Fruit fly (Drosophila melanogaster) whole organism, embryonic: ENCODE results near the gene fig.

ENCODE experiments used
- ATbp ChIP-seq: fragments of 200-800 bp; sonication (Bioruptor generic); optimal IDR thresholded peaks from 2 replicates; lab custom pipeline; 2017; ENCODE audit warnings: missing biosample characterization, mild to moderate bottlenecking, missing genetic modification characterization, missing genetic modification reagents
- CG10366 ChIP-seq: fragments of 200-800 bp; sonication (Bioruptor generic); IDR thresholded peaks from 2 replicates; pipeline ENCODE4 v1.3.6; 2022; ENCODE audit warnings: missing biosample characterization, missing genetic modification characterization
- CG10979 ChIP-seq: fragments of 200-800 bp; sonication (Bioruptor generic); optimal IDR thresholded peaks from 2 replicates; lab custom pipeline; 2018; ENCODE audit warnings: missing biosample characterization, mild to moderate bottlenecking, missing genetic modification characterization, moderate library complexity
- CG11398 ChIP-seq: fragments of 200-800 bp; sonication (Bioruptor generic); optimal IDR thresholded peaks from 2 replicates; lab custom pipeline; 2016; ENCODE audit warnings: missing biosample characterization, missing genetic modification characterization
- CG11695 ChIP-seq: fragments of 200-800 bp; sonication (Bioruptor generic); IDR thresholded peaks from 3 replicates; pipeline ENCODE4 v1.3.6; 2022; ENCODE audit warnings: missing biosample characterization, missing genetic modification characterization
- CG11696 ChIP-seq: fragments of 200-800 bp; sonication (Bioruptor generic); IDR thresholded peaks from 2 replicates; pipeline ENCODE4 v1.3.6; 2022; ENCODE audit warnings: missing biosample characterization, missing genetic modification characterization
- CG1233 ChIP-seq: fragments of 200-800 bp; sonication (Bioruptor generic); optimal IDR thresholded peaks from 4 replicates; lab custom pipeline; 2018; ENCODE audit warnings: missing biosample characterization, mild to moderate bottlenecking, missing genetic modification characterization
- CG12659 ChIP-seq: fragments of 200-800 bp; sonication (Bioruptor generic); optimal IDR thresholded peaks from 3 replicates; lab custom pipeline; 2017; ENCODE audit warnings: mild to moderate bottlenecking, missing biosample characterization, missing genetic modification reagents, missing genetic modification characterization
- CG15479 ChIP-seq: fragments of 200-800 bp; sonication (Bioruptor generic); optimal IDR thresholded peaks from 3 replicates; lab custom pipeline; 2019; ENCODE audit warnings: missing biosample characterization, mild to moderate bottlenecking, missing genetic modification characterization, moderate library complexity
- CG15696 ChIP-seq: fragments of 200-800 bp; sonication (Bioruptor generic); optimal IDR thresholded peaks from 2 replicates; lab custom pipeline; 2019; ENCODE audit warnings: missing biosample characterization, mild to moderate bottlenecking, missing genetic modification characterization, moderate library complexity
- CG17186 ChIP-seq: fragments of 200-800 bp; sonication (Bioruptor generic); optimal IDR thresholded peaks from 3 replicates; lab custom pipeline; 2017; ENCODE audit warnings: missing biosample characterization, missing genetic modification reagents, missing genetic modification characterization
- CG2712 ChIP-seq: fragments of 200-800 bp; optimal IDR thresholded peaks from 3 replicates; lab custom pipeline; 2019; ENCODE audit warnings: missing biosample characterization, mild to moderate bottlenecking, missing genetic modification characterization, moderate library complexity
- CG32532 ChIP-seq: fragments of 200-800 bp; sonication (Bioruptor generic); IDR thresholded peaks from 2 replicates; pipeline ENCODE4 v1.3.6; 2022; ENCODE audit warnings: missing biosample characterization, missing genetic modification characterization
- CG3847 ChIP-seq: fragments of 200-800 bp; sonication (Bioruptor generic); IDR thresholded peaks from 2 replicates; pipeline ENCODE4 v1.3.6; 2022; ENCODE audit warnings: missing biosample characterization, missing genetic modification characterization
- CG4404 ChIP-seq: fragments of 200-800 bp; sonication (Bioruptor generic); IDR thresholded peaks from 2 replicates; pipeline ENCODE4 v1.3.6; 2022; ENCODE audit warnings: missing biosample characterization, missing genetic modification characterization
- CG4424 ChIP-seq: fragments of 200-800 bp; sonication (Bioruptor generic); optimal IDR thresholded peaks from 3 replicates; lab custom pipeline; 2016; ENCODE audit warnings: missing biosample characterization, missing genetic modification characterization
- CG6765 ChIP-seq: fragments of 200-800 bp; sonication (Bioruptor generic); optimal IDR thresholded peaks from 3 replicates; lab custom pipeline; 2017; ENCODE audit warnings: missing biosample characterization, mild to moderate bottlenecking, missing genetic modification characterization
- CG6854 ChIP-seq: fragments of 200-800 bp; sonication (Bioruptor generic); optimal IDR thresholded peaks from 3 replicates; lab custom pipeline; 2017; ENCODE audit warnings: missing biosample characterization, mild to moderate bottlenecking, missing genetic modification characterization
- CG7963 ChIP-seq: fragments of 200-800 bp; sonication (Bioruptor generic); IDR thresholded peaks from 3 replicates; pipeline ENCODE4 v1.3.6; 2022; ENCODE audit warnings: missing biosample characterization, missing genetic modification characterization; ENCODE audit not compliant: partially characterized antibody
- CTCF ChIP-seq: fragments of 200-800 bp; sonication (Bioruptor generic); optimal IDR thresholded peaks from 2 replicates; lab custom pipeline; 2017; ENCODE audit warnings: missing biosample characterization, mild to moderate bottlenecking, missing genetic modification characterization, moderate library complexity
- Deaf1 ChIP-seq: fragments of 200-800 bp; optimal IDR thresholded peaks from 3 replicates; lab custom pipeline; 2019; ENCODE audit warnings: missing biosample characterization, mild to moderate bottlenecking, missing genetic modification characterization, moderate library complexity
- Ets65A ChIP-seq: fragments of 200-800 bp; sonication (Bioruptor generic); peaks from one replicate; lab custom pipeline; 2016; ENCODE audit warnings: missing biosample characterization, missing genetic modification characterization
- H2.0 ChIP-seq: fragments of 200-800 bp; sonication (Bioruptor generic); IDR thresholded peaks from 2 replicates; pipeline ENCODE4 v1.3.6; 2022; ENCODE audit warnings: missing biosample characterization, missing genetic modification characterization
- HLH4C ChIP-seq: fragments of 200-800 bp; sonication (Bioruptor generic); IDR thresholded peaks from 3 replicates; pipeline ENCODE4 v1.3.6; 2022; ENCODE audit warnings: missing biosample characterization, missing genetic modification characterization; ENCODE audit not compliant: partially characterized antibody
- Myb ChIP-seq: fragments of 200-800 bp; sonication (Bioruptor generic); optimal IDR thresholded peaks from 2 replicates; lab custom pipeline; 2016; ENCODE audit warnings: missing biosample characterization, missing genetic modification characterization
- Opbp ChIP-seq: fragments of 200-800 bp; sonication (Bioruptor generic); IDR thresholded peaks from 3 replicates; pipeline ENCODE4 v1.3.6; 2022; ENCODE audit warnings: missing biosample characterization, missing genetic modification characterization; ENCODE audit not compliant: partially characterized antibody
- PHDP ChIP-seq: fragments of 200-800 bp; sonication (Bioruptor generic); optimal IDR thresholded peaks from 3 replicates; lab custom pipeline; 2018; ENCODE audit warnings: missing biosample characterization, mild to moderate bottlenecking, missing genetic modification characterization, moderate library complexity
- Sin3A ChIP-seq: fragments of >200 bp; optimal IDR thresholded peaks from 2 replicates; lab custom pipeline; 2018
- Sry-δ ChIP-seq: fragments of 200-800 bp; sonication (Bioruptor generic); optimal IDR thresholded peaks from 2 replicates; lab custom pipeline; 2016; ENCODE audit warnings: missing biosample characterization, missing genetic modification characterization
- abd-A ChIP-seq: fragments of 200-800 bp; sonication (Bioruptor generic); optimal IDR thresholded peaks from 3 replicates; lab custom pipeline; 2019; ENCODE audit warnings: missing biosample characterization, mild to moderate bottlenecking, missing genetic modification characterization, moderate library complexity
- corto ChIP-seq: fragments of 200-800 bp; sonication (Bioruptor generic); optimal IDR thresholded peaks from 2 replicates; lab custom pipeline; 2016; ENCODE audit warnings: missing biosample characterization, mild to moderate bottlenecking, missing genetic modification characterization, moderate library complexity
- dmrt11E ChIP-seq: fragments of 200-800 bp; sonication (Bioruptor generic); optimal IDR thresholded peaks from 3 replicates; lab custom pipeline; 2018; ENCODE audit warnings: missing biosample characterization, mild to moderate bottlenecking, missing genetic modification characterization, moderate library complexity
- ewg ChIP-seq: fragments of 200-800 bp; sonication (Bioruptor generic); optimal IDR thresholded peaks from 3 replicates; lab custom pipeline; 2017; ENCODE audit warnings: mild to moderate bottlenecking, missing biosample characterization, missing genetic modification reagents, missing genetic modification characterization
- gfzf ChIP-seq: fragments of 200-800 bp; sonication (Bioruptor generic); optimal IDR thresholded peaks from 2 replicates; lab custom pipeline; 2016; ENCODE audit warnings: missing biosample characterization, mild to moderate bottlenecking, missing genetic modification characterization, moderate library complexity
- hb ChIP-seq: fragments of 200-800 bp; sonication (Bioruptor generic); IDR thresholded peaks from 3 replicates; pipeline ENCODE4 v1.3.6; 2022; ENCODE audit warnings: missing biosample characterization, missing genetic modification characterization; ENCODE audit not compliant: partially characterized antibody
- insv ChIP-seq, 2 experiments: fragments of 200-800 bp; sonication (Bioruptor generic); optimal IDR thresholded peaks; 3 replicates each; lab custom pipeline; 2016 to 2018; ENCODE audit warnings: missing biosample characterization in 2 of 2, missing genetic modification characterization in 2 of 2
- inv ChIP-seq: fragments of 200-800 bp; sonication (Bioruptor generic); IDR thresholded peaks from 2 replicates; pipeline ENCODE4 v1.3.6; 2022; ENCODE audit warnings: missing biosample characterization, missing genetic modification characterization; ENCODE audit not compliant: partially characterized antibody
- ken ChIP-seq: fragments of 200-800 bp; sonication (Bioruptor generic); IDR thresholded peaks from 3 replicates; pipeline ENCODE4 v1.3.6; 2022; ENCODE audit warnings: missing biosample characterization, missing genetic modification characterization
- kni ChIP-seq: fragments of 200-800 bp; sonication (Bioruptor generic); optimal IDR thresholded peaks from 3 replicates; lab custom pipeline; 2017; ENCODE audit warnings: mild to moderate bottlenecking, missing biosample characterization, missing genetic modification reagents, missing genetic modification characterization
- mirr ChIP-seq: fragments of 200-800 bp; sonication (Bioruptor generic); optimal IDR thresholded peaks from 3 replicates; lab custom pipeline; 2018; ENCODE audit warnings: missing biosample characterization, mild to moderate bottlenecking, missing genetic modification characterization
- row ChIP-seq: fragments of 200-800 bp; sonication (Bioruptor generic); IDR thresholded peaks from 3 replicates; pipeline ENCODE4 v1.3.6; 2022; ENCODE audit warnings: missing biosample characterization, missing genetic modification characterization
- slbo ChIP-seq: fragments of 200-800 bp; sonication (Bioruptor generic); IDR thresholded peaks from 2 replicates; pipeline ENCODE4 v1.3.6; 2022; ENCODE audit warnings: missing biosample characterization, missing genetic modification characterization
- stwl ChIP-seq: fragments of 200-800 bp; sonication (Bioruptor generic); optimal IDR thresholded peaks from 3 replicates; lab custom pipeline; 2018; ENCODE audit warnings: missing biosample characterization, mild to moderate bottlenecking, missing genetic modification characterization, moderate library complexity
- sug ChIP-seq: fragments of 200-800 bp; optimal IDR thresholded peaks from 2 replicates; lab custom pipeline; 2019; ENCODE audit warnings: missing biosample characterization, mild to moderate bottlenecking, missing genetic modification characterization, moderate library complexity
- tgo ChIP-seq: fragments of 200-800 bp; sonication (Bioruptor generic); IDR thresholded peaks from 3 replicates; pipeline ENCODE4 v1.3.6; 2022; ENCODE audit warnings: missing biosample characterization, missing genetic modification characterization
- vnd ChIP-seq: fragments of 200-800 bp; sonication (Bioruptor generic); IDR thresholded peaks from 3 replicates; pipeline ENCODE4 v1.3.6; 2022; ENCODE audit warnings: missing biosample characterization, missing genetic modification characterization; ENCODE audit not compliant: partially characterized antibody
- vvl ChIP-seq: fragments of 200-800 bp; sonication (Bioruptor generic); IDR thresholded peaks from 2 replicates; pipeline ENCODE4 v1.3.6; 2022; ENCODE audit warnings: missing biosample characterization, missing genetic modification characterization
- yki ChIP-seq: fragments of >200 bp; optimal IDR thresholded peaks from 3 replicates; lab custom pipeline; 2018
- zen ChIP-seq: fragments of 200-800 bp; sonication (Bioruptor generic); optimal IDR thresholded peaks from 3 replicates; lab custom pipeline; 2018; ENCODE audit warnings: missing biosample characterization, mild to moderate bottlenecking, missing genetic modification characterization, moderate library complexity

Gene fig

dm6 chr3R:29748591-29749303, 31.5 kb downstream of the fig start, which contains the start of the genes ATPsyngamma and yata:
Gene ATPsyngamma (minus strand): TSS chr3R:29749163.
Gene yata (plus strand): TSS chr3R:29749219.
- TF ChIP-seq H2.0 (GFP tag; lab: Robert Waterston, UW) (no peak), Sin3A (lab: Kevin White, UChicago) (peak; percentile 67), Myb (GFP tag; lab: Kevin White, UChicago) (no peak), ken (0 out of 3 replicates have a peak, but pooled peaks have one; percentile 44), CG11398 (GFP tag; lab: Kevin White, UChicago) (no peak), Sry-δ (peak; percentile 81), vnd (GFP tag; lab: Robert Waterston, UW) (peak; percentile 62; the same call in 2 of the 3 replicates), CG6854 (GFP tag; lab: Kevin White, UChicago) (no peak), ATbp (GFP tag; lab: Kevin White, UChicago) (peak; percentile 4), CG7963 (GFP tag; lab: Robert Waterston, UW) (peak; percentile 49; the same call in 2 of the 3 replicates), ewg (GFP tag; lab: Kevin White, UChicago) (peak; percentile 11), gfzf (peak; percentile 7), CG11696 (no peak), CG12659 (GFP tag; lab: Kevin White, UChicago) (peak; percentile 83), dmrt11E (tag; lab: Kevin White, UChicago) (peak; percentile 13), CG1233 (GFP tag; lab: Kevin White, UChicago) (peak; percentile 24), CG10979 (tag; lab: Kevin White, UChicago) (peak; percentile 18), CG2712 (tag; lab: Kevin White, UChicago) (peak; percentile 53), CG15696 (tag; lab: Kevin White, UChicago) (peak; percentile 37), abd-A (tag; lab: Kevin White, UChicago) (no peak), yki (lab: Kevin White, UChicago) (no peak), CG10366 (GFP tag; lab: Robert Waterston, UW) (peak; percentile 35; the same call in 1 of the 2 replicates), sug (tag; lab: Kevin White, UChicago) (peak; percentile 54), CG11695 (no peak), mirr (GFP tag; lab: Kevin White, UChicago) (no peak), inv (GFP tag; lab: Robert Waterston, UW) (peak; percentile 75), PHDP (peak; percentile 18), Ets65A (GFP tag; lab: Kevin White, UChicago) (peak; percentile 31), hb (peak; percentile 49; the same call in 1 of the 3 replicates), Opbp (GFP tag; lab: Robert Waterston, UW) (peak; percentile 99), CG6765 (peak; percentile 31), CG3847 (GFP tag; lab: Robert Waterston, UW) (peak; percentile 59; the same call in 1 of the 2 replicates), stwl (tag; lab: Kevin White, UChicago) (peak; percentile 17), slbo (GFP tag; lab: Robert Waterston, UW) (peak; percentile 64), CG17186 (GFP tag; lab: Kevin White, UChicago) (peak; percentile 5), kni (GFP tag; lab: Kevin White, UChicago) (no peak), Deaf1 (tag; lab: Kevin White, UChicago) (peak; percentile 53), vvl (peak; percentile 75; the same call in 1 of the 2 replicates), CG4424 (GFP tag; lab: Kevin White, UChicago) (peak; percentile 38), CG15479 (GFP tag; lab: Kevin White, UChicago) (peak; percentile 11), HLH4C (GFP tag; lab: Robert Waterston, UW) (peak; percentile 53; the same call in 1 of the 3 replicates), tgo (GFP tag; lab: Robert Waterston, UW) (0 out of 3 replicates have a peak, but pooled peaks have one; percentile 26), insv (GFP tag; optimal IDR thresholded peaks at IDR 0.05; lab: Kevin White, UChicago) (peak in 1 of 2 experiments; percentile 30), CTCF (GFP tag; lab: Kevin White, UChicago) (peak; percentile 9), corto (GFP tag; lab: Kevin White, UChicago) (no peak), CG32532 (GFP tag; lab: Robert Waterston, UW) (peak; percentile 54; the same call in 1 of the 2 replicates), CG4404 (GFP tag; lab: Robert Waterston, UW) (no peak), zen (tag; lab: Kevin White, UChicago) (peak; percentile 36), row (GFP tag; lab: Robert Waterston, UW) (peak; percentile 86)
